Fruit fly (Drosophila melanogaster) S2 (cell line): ENCODE measurements around the gene Scr.

Source experiments
- CG8478 ChIP-seq: fragments of >200 bp; optimal IDR thresholded peaks from 2 replicates; lab custom pipeline; 2018
- CTCF ChIP-seq, 2 experiments: fragments of >200 bp; optimal IDR thresholded peaks; 2 replicates each; lab custom pipeline; 2018

- TF ChIP-seq CG8478 (lab: Kevin White, UChicago), result no peak
- TF ChIP-seq CTCF (optimal IDR thresholded peaks at IDR 0.05; lab: Kevin White, UChicago), result no peak
Observed at dm6 chr3R:6881264-6882014, 31.7 kb upstream of the Scr start.
